Fruit fly (Drosophila melanogaster) whole organism, wandering third instar larva: ENCODE measurements around the gene CG10513.

Source experiments
- Abd-B ChIP-seq: fragments of >200 bp; optimal IDR thresholded peaks from 2 replicates; lab custom pipeline; 2017; ENCODE audit warnings: missing biosample characterization, missing genetic modification characterization
- CG32264 ChIP-seq: fragments of 200-800 bp; sonication (Bioruptor generic); optimal IDR thresholded peaks from 2 replicates; lab custom pipeline; 2016; ENCODE audit warnings: missing biosample characterization, missing genetic modification characterization
- CG9705 ChIP-seq: fragments of 200-800 bp; sonication (Bioruptor generic); optimal IDR thresholded peaks from 2 replicates; lab custom pipeline; 2018; ENCODE audit warnings: missing biosample characterization, mild to moderate bottlenecking, missing genetic modification characterization
- CrebA ChIP-seq: fragments of 200-800 bp; sonication (Bioruptor generic); optimal IDR thresholded peaks from 2 replicates; lab custom pipeline; 2016; ENCODE audit warnings: missing biosample characterization, mild to moderate bottlenecking, missing genetic modification characterization, borderline replicate concordance
- Dfd ChIP-seq: fragments of >200 bp; optimal IDR thresholded peaks from 2 replicates; lab custom pipeline; 2017; ENCODE audit warnings: missing biosample characterization, missing genetic modification characterization
- Hr78 ChIP-seq: fragments of >200 bp; optimal IDR thresholded peaks from 2 replicates; lab custom pipeline; 2017; ENCODE audit warnings: missing biosample characterization, missing genetic modification characterization
- Myc ChIP-seq: fragments of >200 bp; optimal IDR thresholded peaks from 2 replicates; lab custom pipeline; 2017
- Sp1 ChIP-seq: fragments of 200-800 bp; sonication (Bioruptor generic); optimal IDR thresholded peaks from 3 replicates; lab custom pipeline; 2019; ENCODE audit warnings: missing biosample characterization, mild to moderate bottlenecking, missing genetic modification characterization, moderate library complexity
- dl ChIP-seq, 2 experiments: fragments of 175-275, 200-275 bp in 1 of 2; fragments of 200-275 bp in 1 of 2; sonication (Bioruptor generic); optimal IDR thresholded peaks; lab custom pipeline; 2018; ENCODE audit warnings: mild to moderate bottlenecking in 2 of 2, missing biosample characterization in 2 of 2, missing genetic modification characterization in 2 of 2, moderate library complexity in 2 of 2; ENCODE audit not compliant: partially characterized antibody in 2 of 2, insufficient read depth in 1 of 2
- dsf ChIP-seq: sonication (Bioruptor generic); optimal IDR thresholded peaks from 2 replicates; lab custom pipeline; 2016; ENCODE audit warnings: missing biosample characterization, missing genetic modification characterization, borderline replicate concordance
- jim ChIP-seq: fragments of 175-275, 200-325 bp; sonication (Bioruptor generic); optimal IDR thresholded peaks from 2 replicates; lab custom pipeline; 2016; ENCODE audit warnings: missing biosample characterization, mild to moderate bottlenecking, missing genetic modification characterization
- psq ChIP-seq: fragments of 200-800 bp; sonication (Bioruptor generic); optimal IDR thresholded peaks from 3 replicates; lab custom pipeline; 2017; ENCODE audit warnings: missing biosample characterization, mild to moderate bottlenecking, missing genetic modification characterization, moderate library complexity
- tai ChIP-seq: sonication (Bioruptor generic); optimal IDR thresholded peaks from 2 replicates; lab custom pipeline; 2016; ENCODE audit warnings: missing biosample characterization, missing genetic modification characterization
- usp ChIP-seq: fragments of >200 bp; optimal IDR thresholded peaks from 2 replicates; lab custom pipeline; 2017; ENCODE audit warnings: missing biosample characterization, missing genetic modification characterization

DNA sequence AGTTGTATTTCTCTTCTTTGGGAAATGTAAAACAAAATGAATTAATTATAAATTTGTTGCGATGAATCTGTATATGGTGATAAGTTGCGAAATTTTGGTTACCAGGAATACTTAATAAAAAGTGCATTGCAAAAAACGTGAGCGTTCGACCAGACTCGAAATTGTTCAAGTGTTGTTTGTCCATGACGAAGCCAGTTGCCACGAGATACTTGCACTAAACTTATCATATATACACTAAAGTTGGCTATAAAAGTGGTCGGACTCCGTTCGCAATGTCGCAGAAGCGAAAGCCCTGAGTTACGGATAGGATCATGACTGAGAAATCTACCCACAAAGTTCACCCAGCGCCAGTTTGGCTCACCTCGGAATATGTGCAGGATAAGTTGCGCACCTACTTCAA, 3.5 kb downstream of the CG10513 start, which contains the start of gene CG11878:
- TF ChIP-seq CG32264 (GFP tag; lab: Kevin White, UChicago) (no peak), Dfd (GFP tag; lab: Kevin White, UChicago) (no peak), Myc (lab: Kevin White, UChicago) (no peak), Hr78 (GFP tag; lab: Kevin White, UChicago) (no peak), usp (no peak), CrebA (GFP tag; lab: Kevin White, UChicago) (no peak), Abd-B (GFP tag; lab: Kevin White, UChicago) (no peak), CG9705 (GFP tag; lab: Kevin White, UChicago) (no peak), Sp1 (GFP tag; lab: Kevin White, UChicago) (no peak), dsf (GFP tag; lab: Kevin White, UChicago) (no peak), psq (GFP tag; lab: Kevin White, UChicago) (no peak), dl (GFP tag; optimal IDR thresholded peaks at IDR 0.05; lab: Kevin White, UChicago; ENCODE audit: insufficient read depth in 1 of 2, partially characterized antibody in 2 of 2) (no peak), jim (GFP tag; lab: Kevin White, UChicago) (no peak), tai (no peak)
